Worm (Caenorhabditis elegans): Measurements from ENCODE around the gene misc-1.

ce11 chrII:278636-279035, 7.8 kb upstream of the misc-1 start, which contains the start of gene B0432.8:
- TF ChIP-seq ama-1 (optimal IDR thresholded peaks at IDR 0.05): no peak
- no peak for TF ChIP-seq lin-39 (tag; optimal IDR thresholded peaks at IDR 0.05)
- no peak for TF ChIP-seq egl-13 (tag; optimal IDR thresholded peaks at IDR 0.05)
- TF ChIP-seq aha-1 (tag; optimal IDR thresholded peaks at IDR 0.05): no peak
- TF ChIP-seq tbx-2 (tag; optimal IDR thresholded peaks at IDR 0.05): no peak

Data from whole organism, L1 larva.